Worm (Caenorhabditis elegans): Measurements from ENCODE around the gene C35B1.2.

Gene C35B1.2

ce11 chrIV:4076690-4077295 lies 9.2 kb upstream of the C35B1.2 start:
- TF ChIP-seq dox-1 (GFP tag; IDR thresholded peaks at IDR 0.05) (no peak), attf-3 (GFP tag; conservative IDR thresholded peaks at IDR 0.05) (no peak), sptf-2 (GFP tag; optimal IDR thresholded peaks at IDR 0.05) (peak; percentile 38), zfh-2 (GFP tag; conservative IDR thresholded peaks at IDR 0.05) (peak; percentile 71), D2030.7 (GFP tag; IDR thresholded peaks at IDR 0.05) (no peak), hsf-1 (GFP tag; IDR thresholded peaks at IDR 0.05) (no peak), Y67H2A.10 (GFP tag; conservative IDR thresholded peaks at IDR 0.05) (no peak), pha-4 (tag; optimal IDR thresholded peaks at IDR 0.05) (no peak), lsl-1 (GFP tag; optimal IDR thresholded peaks at IDR 0.05) (no peak), F57A8.1 (GFP tag; optimal IDR thresholded peaks at IDR 0.05) (peak; percentile 9), ceh-91 (GFP tag; IDR thresholded peaks at IDR 0.05) (peak; percentile 9; the same call in 1 of the 2 replicates), him-1 (tag; optimal IDR thresholded peaks at IDR 0.05) (no peak), ceh-79 (tag; optimal IDR thresholded peaks at IDR 0.05) (no peak), ceh-100 (GFP tag; IDR thresholded peaks at IDR 0.05) (no peak), ama-1 (optimal IDR thresholded peaks at IDR 0.05) (no peak), ama-1 (GFP tag; optimal IDR thresholded peaks at IDR 0.05) (no peak), zim-3 (tag; optimal IDR thresholded peaks at IDR 0.05) (no peak), dpff-1 (tag; optimal IDR thresholded peaks at IDR 0.05) (no peak), Y56A3A.18 (GFP tag; IDR thresholded peaks at IDR 0.05) (no peak), tbx-9 (tag; optimal IDR thresholded peaks at IDR 0.05; ENCODE audit: borderline replicate concordance) (no peak), somi-1 (GFP tag; optimal IDR thresholded peaks at IDR 0.05) (no peak), madf-8 (GFP tag; conservative IDR thresholded peaks at IDR 0.05) (no peak), ccch-3 (GFP tag; optimal IDR thresholded peaks at IDR 0.05) (no peak), snpc-1.3 (tag; optimal IDR thresholded peaks at IDR 0.05; ENCODE audit: insufficient read depth) (no peak), F57C9.4 (tag; optimal IDR thresholded peaks at IDR 0.05) (no peak), nfyb-1 (GFP tag; IDR thresholded peaks at IDR 0.05) (no peak), F33H1.4 (GFP tag; IDR thresholded peaks at IDR 0.05) (no peak), nhr-80 (tag; optimal IDR thresholded peaks at IDR 0.05) (no peak), Y95B8A.8 (GFP tag; IDR thresholded peaks at IDR 0.05) (no peak), B0019.2 (GFP tag; conservative IDR thresholded peaks at IDR 0.05) (no peak), egrh-3 (GFP tag; IDR thresholded peaks at IDR 0.05) (peak; percentile 96), K11D2.4 (GFP tag; IDR thresholded peaks at IDR 0.05) (no peak), lin-26 (GFP tag; IDR thresholded peaks at IDR 0.05) (no peak), gei-17 (GFP tag; optimal IDR thresholded peaks at IDR 0.05) (no peak), ZK185.1 (tag; optimal IDR thresholded peaks at IDR 0.05; ENCODE audit: poor library complexity, severe bottlenecking) (no peak), snpc-4 (GFP tag; optimal IDR thresholded peaks at IDR 0.05) (no peak), snpc-4 (tag; optimal IDR thresholded peaks at IDR 0.05) (no peak), nhr-120 (GFP tag; IDR thresholded peaks at IDR 0.05) (no peak), nfya-1 (tag; optimal IDR thresholded peaks at IDR 0.05; ENCODE audit: borderline replicate concordance, insufficient read depth) (no peak), let-607 (tag; optimal IDR thresholded peaks at IDR 0.05) (no peak), rpc-1 (optimal IDR thresholded peaks at IDR 0.05) (no peak), rpc-1 (tag; optimal IDR thresholded peaks at IDR 0.05) (no peak), F10E7.11 (tag; optimal IDR thresholded peaks at IDR 0.05) (no peak)

Data from whole organism, young adult.